Worm (Caenorhabditis elegans) whole organism, young adult: ENCODE data around the gene unc-27.

Experiments
- ekl-4 ChIP-seq: fragments of 200-800 bp; sonication (Bioruptor generic); IDR thresholded peaks from 2 replicates; pipeline ENCODE4 v1.3.6; 2022; ENCODE audit warnings: missing genetic modification reagents, missing genetic modification characterization, missing compliant biosample characterization
- nhr-120 ChIP-seq: fragments of 200-800 bp; sonication (Bioruptor generic); IDR thresholded peaks from 2 replicates; pipeline ENCODE4 v1.3.6; 2022; ENCODE audit warnings: missing genetic modification characterization, missing compliant biosample characterization

DNA sequence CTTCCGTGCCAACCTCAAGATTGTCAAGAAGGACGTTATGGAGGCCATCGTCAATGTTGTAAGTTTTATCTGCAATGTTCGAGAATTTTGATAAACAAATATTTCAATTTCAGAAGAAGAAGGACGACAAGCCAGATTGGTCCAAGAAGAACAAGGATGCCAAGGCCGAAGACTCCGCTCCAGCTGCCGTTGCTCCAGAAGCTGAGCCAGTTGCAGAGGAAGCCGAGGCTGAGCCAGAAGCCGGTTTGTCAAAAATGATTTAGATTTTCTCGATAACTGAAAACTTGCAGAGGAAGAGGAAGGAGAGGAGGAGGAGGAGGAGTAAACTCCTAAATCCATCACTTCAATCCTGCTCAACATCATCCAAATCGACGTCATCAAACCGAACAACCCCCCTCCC is 837 bp downstream of the unc-27 start:
- TF ChIP-seq nhr-120 (no peak), ekl-4 (no peak)
